Worm (Caenorhabditis elegans): ENCODE measurements around the gene Y116A8C.465.

ce11 chrIV:17099113-17099512 is 34.1 kb downstream of the Y116A8C.465 start:
- TF ChIP-seq F13C5.2 (tag; optimal IDR thresholded peaks at IDR 0.05) (no peak), ceh-36 (tag; optimal IDR thresholded peaks at IDR 0.05) (no peak), flt-1 (GFP tag; IDR thresholded peaks at IDR 0.05) (no peak), B0310.2 (tag; optimal IDR thresholded peaks at IDR 0.05) (no peak), ama-1 (optimal IDR thresholded peaks at IDR 0.05) (no peak), pes-1 (GFP tag; IDR thresholded peaks at IDR 0.05) (0 out of 2 replicates have a peak, but pooled peaks have one; percentile 51), ets-7 (tag; optimal IDR thresholded peaks at IDR 0.05) (no peak), scrt-1 (GFP tag; IDR thresholded peaks at IDR 0.05) (no peak), tbx-37 (GFP tag; conservative IDR thresholded peaks at IDR 0.05) (no peak), hnd-1 (tag; optimal IDR thresholded peaks at IDR 0.05) (no peak), tbx-11 (GFP tag; IDR thresholded peaks at IDR 0.05) (no peak), aly-1 (tag; optimal IDR thresholded peaks at IDR 0.05) (no peak)
